Worm (Caenorhabditis elegans) whole organism, young adult: ENCODE measurements around the gene ent-5.

Experiments
- B0035.1 ChIP-seq: sonication (generic microtip); optimal IDR thresholded peaks from 2 replicates; lab custom pipeline; 2016; ENCODE audit warnings: missing genetic modification characterization, mild to moderate bottlenecking, missing compliant biosample characterization, missing genotype, missing genetic modification reagents
- D2030.7 ChIP-seq: fragments of 200-800 bp; sonication (Bioruptor generic); IDR thresholded peaks from 2 replicates; pipeline ENCODE4 v1.3.6; 2022; ENCODE audit warnings: missing genetic modification reagents, missing genetic modification characterization, missing compliant biosample characterization
- cebp-2 ChIP-seq: fragments of 200-800 bp; sonication (Bioruptor generic); IDR thresholded peaks from 2 replicates; pipeline ENCODE4 v1.3.6; 2022; ENCODE audit warnings: missing genetic modification characterization, missing compliant biosample characterization
- madf-3 ChIP-seq: fragments of 200-800 bp; sonication (Bioruptor generic); IDR thresholded peaks from 2 replicates; pipeline ENCODE4 v1.3.6; 2022; ENCODE audit warnings: missing genetic modification reagents, missing genetic modification characterization, missing compliant biosample characterization
- nfyb-1 ChIP-seq: fragments of 200-800 bp; sonication (Bioruptor generic); IDR thresholded peaks from 2 replicates; pipeline ENCODE4 v1.3.6; 2022; ENCODE audit warnings: missing genetic modification reagents, missing genetic modification characterization, missing compliant biosample characterization
- pha-4 ChIP-seq: fragments of 150-350 bp; sonication (generic microtip); optimal IDR thresholded peaks from 2 replicates; lab custom pipeline; 2014; ENCODE audit warnings: missing biosample characterization, missing genetic modification reagents, missing genetic modification characterization
- sptf-2 ChIP-seq: fragments of 200-800 bp; sonication (Bioruptor generic); optimal IDR thresholded peaks from 2 replicates; lab custom pipeline; 2018; ENCODE audit warnings: mild to moderate bottlenecking, missing genetic modification characterization, missing compliant biosample characterization

- TF ChIP-seq nfyb-1 (GFP tag; lab: Robert Waterston, UW) (no peak), D2030.7 (GFP tag; lab: Robert Waterston, UW) (no peak), madf-3 (GFP tag; lab: Robert Waterston, UW) (no peak), sptf-2 (GFP tag; lab: Kevin White, UChicago) (no peak), pha-4 (tag; lab: Kevin White, UChicago) (no peak), cebp-2 (GFP tag; lab: Robert Waterston, UW) (no peak), B0035.1 (tag; lab: Kevin White, UChicago) (no peak)
Observed at ce11 chrX:4682616-4683015, 33.6 kb upstream of the ent-5 start, which contains the start of gene K02G10.15.
